Worm (Caenorhabditis elegans) whole organism, L4/young adult: ENCODE results near the gene msrp-7.

Experiments used
- W03F9.2 ChIP-seq: fragments of 150-350 bp; optimal IDR thresholded peaks from 2 replicates; lab custom pipeline; 2014; ENCODE audit warnings: missing biosample characterization, missing genetic modification characterization
- dao-5 ChIP-seq: sonication (generic microtip); optimal IDR thresholded peaks from 2 replicates; lab custom pipeline; 2016; ENCODE audit warnings: missing genotype, missing genetic modification characterization, moderate library complexity, missing compliant biosample characterization
- him-1 ChIP-seq: sonication (generic microtip); optimal IDR thresholded peaks from 2 replicates; lab custom pipeline; 2016; ENCODE audit warnings: missing genotype, missing genetic modification reagents, missing genetic modification characterization, missing compliant biosample characterization

msrp-7 gene

DNA sequence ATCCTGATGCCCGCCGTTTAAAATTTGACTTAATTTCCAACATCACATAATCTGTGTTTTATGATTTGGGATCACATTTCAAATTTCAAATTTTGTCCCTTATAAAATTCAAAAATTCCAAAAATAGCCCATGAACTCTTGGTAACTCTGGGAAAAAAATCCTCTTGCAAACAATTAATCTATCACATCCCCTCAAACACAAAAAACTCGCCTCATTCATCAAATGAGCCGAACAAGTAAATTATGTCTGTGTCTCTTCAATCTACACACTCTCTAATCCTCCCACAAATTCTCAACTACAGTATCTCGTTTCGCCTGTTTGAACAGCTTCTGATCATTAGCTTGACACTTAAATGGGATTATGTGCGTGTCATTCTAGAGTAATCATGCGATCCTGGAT, at the start of gene msrp-7:
TSS of gene msrp-7 (plus strand) at position 301 of the 400 bp plus-strand sequence.
- TF ChIP-seq dao-5, result no peak
- no peak for TF ChIP-seq him-1 (tag; lab: Kevin White, UChicago)
- no peak for TF ChIP-seq W03F9.2 (tag; lab: Kevin White, UChicago)

DNA sequence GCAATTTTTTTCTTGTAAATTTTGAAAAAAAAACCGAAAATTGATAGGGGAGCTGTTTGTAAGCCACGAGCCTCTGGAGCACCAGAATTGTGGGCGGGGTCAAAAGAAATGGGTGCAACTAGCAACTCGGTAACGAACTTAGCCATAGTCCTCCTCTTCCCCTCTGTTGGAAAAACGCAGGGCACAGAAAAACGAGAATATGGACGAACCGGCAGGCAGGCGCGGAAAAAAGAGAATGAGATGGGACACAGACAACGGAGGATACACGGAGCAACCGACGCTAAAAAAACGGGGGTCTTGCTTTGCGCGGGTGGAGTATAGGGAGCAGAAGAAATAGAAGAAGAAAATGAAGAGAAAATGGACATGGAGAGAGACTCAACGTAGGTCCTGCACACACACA, 49.1 kb upstream of the msrp-7 start:
- no peak for TF ChIP-seq W03F9.2 (tag; lab: Kevin White, UChicago)
- TF ChIP-seq dao-5, result no peak
- TF ChIP-seq him-1 (tag; lab: Kevin White, UChicago), result peak; percentile 65

DNA sequence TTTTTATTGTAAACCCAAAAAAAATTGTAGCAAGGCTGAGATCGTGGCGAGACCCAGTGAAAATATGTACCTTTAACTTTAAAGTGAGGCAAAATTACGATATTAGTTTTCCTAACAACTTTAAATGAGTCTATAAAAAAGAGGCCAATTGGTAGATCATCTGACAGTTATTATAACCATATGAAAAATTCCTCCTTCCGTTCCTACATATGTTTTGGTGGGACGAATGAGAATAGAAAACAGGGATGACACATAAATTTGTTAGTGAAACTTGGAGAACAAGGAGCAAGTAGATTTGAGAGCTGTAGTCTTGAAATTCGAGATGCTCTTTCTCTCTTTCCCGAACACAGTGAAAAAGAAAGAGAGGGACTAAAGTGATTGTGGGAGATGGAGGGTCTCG, 45.6 kb upstream of the msrp-7 start:
- TF ChIP-seq W03F9.2 (tag; lab: Kevin White, UChicago) (no peak), dao-5 (no peak), him-1 (tag; lab: Kevin White, UChicago) (no peak)

DNA sequence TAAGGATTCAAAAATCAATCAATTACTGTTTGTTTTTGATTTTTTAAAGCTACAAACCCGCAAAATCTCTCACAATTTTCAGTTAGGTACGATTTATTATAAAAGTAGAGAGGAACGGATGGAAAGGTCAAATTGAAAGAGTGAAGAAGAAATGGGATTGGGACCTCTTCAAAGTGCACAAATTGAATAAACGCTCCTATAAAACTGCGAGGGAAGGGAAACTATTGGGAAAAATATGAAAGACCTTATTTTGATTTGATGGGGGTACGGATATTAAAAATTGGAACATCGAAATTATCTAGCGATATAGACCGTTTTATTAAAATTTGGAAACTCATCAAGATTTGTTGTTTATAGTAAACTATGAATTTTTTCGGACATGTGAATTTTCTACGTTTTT, 44.0 kb upstream of the msrp-7 start:
- TF ChIP-seq him-1 (tag; lab: Kevin White, UChicago), result no peak
- TF ChIP-seq dao-5, result no peak
- no peak for TF ChIP-seq W03F9.2 (tag; lab: Kevin White, UChicago)

DNA sequence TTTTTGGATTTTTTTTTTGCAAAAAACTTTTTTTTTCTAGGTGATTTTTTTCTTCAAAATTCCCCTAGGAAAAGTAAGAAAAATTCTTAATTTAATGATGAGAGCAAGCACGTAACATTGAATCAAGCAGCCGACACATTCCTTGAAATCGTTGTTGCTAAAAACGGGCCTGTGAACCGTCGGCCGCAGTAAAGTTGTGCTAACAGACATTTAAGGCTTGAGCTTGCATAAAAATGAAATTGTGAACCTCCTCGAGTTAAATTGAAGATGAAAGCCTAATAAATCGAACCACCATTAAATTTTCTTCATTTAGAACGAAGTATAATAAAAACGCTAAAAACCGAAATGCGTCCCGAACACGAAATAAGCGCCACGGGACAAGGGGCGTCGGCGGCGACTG, 42.8 kb upstream of the msrp-7 start:
- TF ChIP-seq W03F9.2 (tag; lab: Kevin White, UChicago), result no peak
- no peak for TF ChIP-seq dao-5
- TF ChIP-seq him-1 (tag; lab: Kevin White, UChicago), result no peak

DNA sequence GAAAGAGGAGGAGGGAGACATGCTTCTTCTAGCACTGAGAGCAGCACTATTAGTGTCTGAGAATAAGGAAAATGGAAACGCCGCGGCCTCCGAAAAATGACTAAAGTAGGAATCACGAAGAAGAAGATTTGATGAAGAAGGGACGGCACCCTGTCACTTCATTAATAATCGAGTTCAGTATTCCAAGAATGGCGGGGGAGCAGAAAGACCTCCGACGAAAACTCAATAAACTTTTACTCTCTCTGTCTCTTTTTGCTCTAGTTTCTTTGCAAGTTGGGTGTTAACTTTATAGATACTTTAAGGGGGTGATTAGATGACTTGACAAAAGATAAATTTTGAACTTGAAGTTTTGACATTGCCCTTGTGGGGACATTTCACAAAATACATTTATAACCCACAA, 41.5 kb upstream of the msrp-7 start:
- TF ChIP-seq him-1 (tag; lab: Kevin White, UChicago), result no peak
- TF ChIP-seq dao-5, result no peak
- TF ChIP-seq W03F9.2 (tag; lab: Kevin White, UChicago), result no peak

DNA sequence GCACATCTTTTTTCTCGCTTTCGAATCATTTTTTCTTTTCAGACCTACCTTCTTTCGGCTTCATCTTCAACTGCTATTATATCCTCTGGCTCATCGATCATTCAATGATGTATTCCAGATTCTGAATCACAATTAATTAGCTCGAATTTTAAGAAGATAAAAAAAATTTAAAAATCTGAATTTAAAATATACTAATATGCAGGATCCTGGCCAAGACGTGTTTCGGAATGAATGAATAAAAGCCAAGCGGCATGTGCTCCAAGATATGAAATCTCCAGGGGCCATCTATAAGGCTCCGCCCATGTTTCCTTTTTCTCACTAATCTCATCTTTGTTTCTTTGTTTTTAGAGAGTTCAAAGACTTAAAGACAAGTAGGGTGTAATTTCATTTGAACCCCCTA, 32.8 kb upstream of the msrp-7 start, which contains the start of gene mpz-1:
TSS of gene mpz-1 (minus strand) at position 101 of the 400 bp plus-strand sequence.
- TF ChIP-seq dao-5 (no peak), him-1 (tag; lab: Kevin White, UChicago) (no peak), W03F9.2 (tag; lab: Kevin White, UChicago) (no peak)

DNA sequence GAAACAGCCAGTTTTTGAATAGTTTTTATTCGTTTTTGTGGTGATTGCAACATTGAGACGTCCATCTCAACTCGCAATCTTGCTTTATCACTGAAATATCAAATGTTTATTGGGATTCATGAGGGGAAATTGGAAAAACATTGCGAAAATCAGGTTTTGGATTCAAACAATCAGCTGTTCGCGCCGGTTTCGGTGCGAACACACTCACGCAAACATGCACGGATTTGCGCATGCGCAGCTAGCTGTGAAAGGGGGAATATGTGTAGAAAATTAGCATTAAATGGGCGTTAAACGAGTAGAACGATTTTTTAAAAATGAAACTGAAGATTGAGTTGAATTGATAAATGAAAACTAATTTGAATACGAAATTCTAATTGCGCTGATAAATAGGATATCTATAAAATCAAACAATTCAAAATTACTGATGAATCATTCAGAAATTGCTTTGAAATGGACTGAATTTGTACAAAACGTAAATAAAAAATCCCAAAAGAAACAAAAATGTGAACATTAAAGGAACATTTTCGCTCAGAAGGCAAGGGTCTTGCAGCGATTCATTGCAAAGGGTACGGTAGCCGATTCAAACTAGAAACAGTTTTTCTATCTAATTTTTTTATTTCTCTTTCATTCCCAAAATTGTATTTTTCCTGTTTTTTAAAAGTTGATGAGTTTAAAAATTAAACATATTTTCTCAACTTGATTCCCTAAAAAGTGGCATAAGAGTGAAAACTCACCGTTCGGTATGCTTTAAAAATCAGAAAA, 27.4 kb upstream of the msrp-7 start, which contains the start of gene ect-2:
TSS of gene ect-2 (minus strand) at position 762 of the 762 bp plus-strand sequence.
- no peak for TF ChIP-seq dao-5
- no peak for TF ChIP-seq him-1 (tag; lab: Kevin White, UChicago)
- no peak for TF ChIP-seq W03F9.2 (tag; lab: Kevin White, UChicago)

DNA sequence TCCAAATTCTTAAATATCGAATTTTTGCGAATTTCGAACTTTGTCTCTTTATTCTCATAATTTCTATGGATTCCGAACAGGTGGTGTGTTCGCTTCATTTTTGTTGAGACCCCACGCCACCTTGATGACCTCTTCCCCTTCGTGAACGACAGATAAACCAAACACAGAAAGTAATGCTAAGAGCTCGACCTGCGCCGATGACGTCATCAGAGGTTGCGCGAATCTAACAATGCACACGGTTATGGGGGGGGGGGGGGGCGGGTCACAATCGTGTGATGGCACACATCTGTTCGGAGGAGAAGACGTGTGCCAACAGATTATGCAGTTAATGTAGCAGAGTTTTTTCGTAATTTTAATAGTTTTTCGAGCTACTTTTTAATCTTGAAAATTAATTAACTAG, 26.5 kb upstream of the msrp-7 start:
- TF ChIP-seq dao-5 (no peak), him-1 (tag; lab: Kevin White, UChicago) (no peak), W03F9.2 (tag; lab: Kevin White, UChicago) (no peak)

DNA sequence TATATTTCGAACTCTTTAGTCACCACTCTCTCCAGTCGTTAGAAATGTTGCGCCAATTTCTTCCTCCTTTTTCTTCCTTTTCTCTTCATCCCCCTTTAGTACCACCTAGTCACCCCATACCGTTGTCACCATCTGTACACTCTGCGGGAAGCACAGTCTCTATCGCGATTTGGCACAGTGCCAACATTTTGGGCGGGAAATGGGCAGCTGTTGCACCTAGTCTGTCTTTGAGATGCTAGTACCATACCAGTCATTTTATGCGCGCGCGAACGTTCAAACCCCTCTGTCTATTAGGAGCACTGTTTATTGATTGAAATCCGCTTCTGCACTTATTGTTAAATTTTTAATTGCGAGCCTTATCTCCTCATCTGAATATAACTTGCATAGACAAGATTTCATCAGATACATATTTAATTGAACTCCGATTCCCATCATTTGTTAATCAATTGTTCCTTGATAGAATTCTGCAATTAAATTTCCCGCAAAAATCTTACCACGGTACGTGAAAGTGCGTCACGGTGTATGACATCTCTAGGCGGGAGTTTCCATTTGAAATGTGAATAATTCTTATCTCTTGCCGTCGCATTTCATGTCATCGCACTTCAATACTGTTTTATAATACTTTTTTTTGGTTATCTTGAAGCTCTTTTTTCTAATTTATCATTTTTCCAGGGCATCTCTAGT, 25.9 kb upstream of the msrp-7 start, which contains the start of gene cdl-1:
TSS of gene cdl-1 (plus strand) at position 673 of the 684 bp plus-strand sequence.
- TF ChIP-seq W03F9.2 (tag; lab: Kevin White, UChicago), result no peak
- no peak for TF ChIP-seq dao-5
- no peak for TF ChIP-seq him-1 (tag; lab: Kevin White, UChicago)

DNA sequence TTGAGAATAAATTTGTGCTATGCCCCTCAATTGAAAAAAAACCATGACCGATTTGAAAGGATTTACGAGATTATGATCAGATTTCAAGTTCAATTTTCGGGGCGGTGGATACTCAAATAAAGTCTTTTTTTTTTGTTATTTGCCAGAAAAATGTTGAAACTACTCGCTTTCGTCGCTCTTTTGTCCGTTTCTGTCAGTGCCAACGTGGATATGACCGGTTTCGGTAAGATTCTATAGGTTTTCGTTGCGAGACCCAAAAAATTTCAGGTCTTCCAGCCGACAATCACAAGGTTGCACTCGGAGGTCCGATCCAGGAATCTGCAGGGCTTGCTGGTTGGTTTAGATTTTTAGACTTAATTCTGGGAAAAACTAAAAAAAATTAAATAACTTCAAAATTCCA, 23.6 kb upstream of the msrp-7 start, which contains the start of gene tag-209:
TSS of gene tag-209 (plus strand) at position 73 of the 400 bp plus-strand sequence.
- TF ChIP-seq dao-5, result no peak
- no peak for TF ChIP-seq W03F9.2 (tag; lab: Kevin White, UChicago)

DNA sequence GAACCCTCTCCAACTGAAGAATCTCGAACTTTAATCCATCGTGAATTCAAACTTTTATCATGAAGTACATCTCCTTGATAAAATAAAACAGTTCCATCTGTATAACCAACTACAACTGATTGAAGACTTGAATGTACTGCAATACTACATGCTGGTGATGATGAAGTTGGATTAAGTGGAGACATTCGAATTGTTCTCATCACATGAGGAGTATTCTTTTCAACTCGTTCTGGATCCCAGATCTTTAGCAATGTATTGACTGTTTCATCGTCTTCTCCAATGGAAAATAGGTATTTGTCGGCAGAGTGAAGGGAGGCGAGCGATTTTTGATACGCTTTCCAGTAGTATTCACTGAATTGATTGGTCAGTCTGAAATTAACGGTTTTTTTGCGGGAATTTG, 18.2 kb upstream of the msrp-7 start:
- TF ChIP-seq him-1 (tag; lab: Kevin White, UChicago), result no peak
- no peak for TF ChIP-seq dao-5
- no peak for TF ChIP-seq W03F9.2 (tag; lab: Kevin White, UChicago)

DNA sequence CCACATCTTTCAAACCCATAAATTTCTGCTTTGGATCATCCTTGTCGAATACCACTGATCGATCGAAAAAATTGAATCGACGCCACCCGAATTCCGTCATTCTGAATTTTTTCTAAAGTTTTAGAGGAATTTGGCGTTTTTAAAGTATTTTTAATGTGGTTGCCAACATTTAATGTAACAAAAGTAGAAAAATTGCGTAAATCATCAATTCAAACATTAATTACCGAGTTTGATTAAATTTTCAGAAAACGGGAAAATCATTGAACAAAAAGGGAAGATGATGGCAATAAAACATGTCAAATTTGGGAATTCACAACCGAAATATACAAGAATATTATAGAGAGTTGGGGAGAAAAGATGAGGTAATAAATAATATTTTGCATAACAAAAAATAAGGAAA, 17.4 kb upstream of the msrp-7 start, which contains the start of gene vps-11:
TSS of gene vps-11 (minus strand) at position 101 of the 400 bp plus-strand sequence.
- no peak for TF ChIP-seq W03F9.2 (tag; lab: Kevin White, UChicago)
- no peak for TF ChIP-seq dao-5
- TF ChIP-seq him-1 (tag; lab: Kevin White, UChicago), result no peak

DNA sequence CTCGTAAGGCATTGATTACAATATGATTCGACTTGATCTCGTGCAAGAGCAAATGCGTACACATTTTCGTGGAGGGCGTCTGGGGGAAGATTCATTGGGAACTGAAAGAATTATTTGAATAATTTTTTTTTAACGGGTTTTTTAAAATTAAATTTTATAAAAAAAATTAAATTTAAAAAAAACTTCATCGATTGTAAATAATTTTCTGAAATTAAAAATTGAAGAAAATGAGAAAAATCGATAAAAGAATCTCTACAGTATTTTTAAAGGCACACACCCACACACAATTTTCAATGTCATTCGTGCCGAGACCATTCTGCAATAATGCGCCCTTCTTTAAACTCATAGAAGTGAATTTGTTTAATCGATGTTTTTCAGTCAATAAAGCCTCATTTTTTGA, 14.6 kb upstream of the msrp-7 start, which contains the start of gene set-14:
TSS of gene set-14 (minus strand) at position 101 of the 400 bp plus-strand sequence.
- TF ChIP-seq dao-5, result no peak
- no peak for TF ChIP-seq him-1 (tag; lab: Kevin White, UChicago)
- TF ChIP-seq W03F9.2 (tag; lab: Kevin White, UChicago), result no peak
